Worm (Caenorhabditis elegans): ENCODE measurements around the gene K07F5.14.

K07F5.14 gene

DNA sequence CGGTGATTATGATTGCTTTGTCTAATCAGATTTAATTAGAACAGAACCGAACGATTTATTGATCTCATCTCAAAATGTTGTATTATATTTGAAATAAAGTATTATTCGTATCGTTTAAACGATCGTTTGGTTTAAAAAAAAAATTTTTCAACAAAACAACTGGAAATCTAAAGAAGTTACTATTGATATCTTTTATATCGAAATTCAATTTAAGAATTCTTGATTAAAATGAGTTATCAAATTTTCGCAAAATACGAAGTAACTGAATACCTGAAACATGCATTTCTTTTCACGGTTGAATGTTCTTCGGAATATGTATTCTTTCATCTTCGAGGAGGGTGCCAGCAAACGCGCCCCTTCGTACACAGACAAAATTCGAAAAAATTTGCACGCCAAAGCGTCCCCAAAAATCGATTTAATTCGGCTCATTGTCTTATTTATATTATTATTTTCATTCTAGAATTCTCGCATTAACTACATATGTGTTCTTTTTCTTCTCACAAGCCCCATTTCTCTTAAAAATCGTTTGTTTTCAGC is 4.0 kb upstream of the K07F5.14 start, which contains the start of gene npp-1:
TSS of gene npp-1 (plus strand) at position 537 of the 537 bp plus-strand sequence.
- TF ChIP-seq D2030.7 (GFP tag; IDR thresholded peaks at IDR 0.05) = peak; percentile 22; the same call in 1 of the 2 replicates
- no peak for TF ChIP-seq madf-8 (GFP tag; conservative IDR thresholded peaks at IDR 0.05)
- no peak for TF ChIP-seq K11D2.4 (GFP tag; IDR thresholded peaks at IDR 0.05)
- TF ChIP-seq tbx-9 (tag; optimal IDR thresholded peaks at IDR 0.05; ENCODE audit: borderline replicate concordance) = no peak
- TF ChIP-seq atf-7 (tag; optimal IDR thresholded peaks at IDR 0.05) = no peak
- no peak for TF ChIP-seq pha-4 (tag; optimal IDR thresholded peaks at IDR 0.05)
- TF ChIP-seq attf-6 (GFP tag; IDR thresholded peaks at IDR 0.05) = no peak
- TF ChIP-seq T26A5.8 (tag; optimal IDR thresholded peaks at IDR 0.05) = no peak
- TF ChIP-seq hlh-26 (GFP tag; conservative IDR thresholded peaks at IDR 0.05) = no peak
- TF ChIP-seq snpc-3.4 (tag; optimal IDR thresholded peaks at IDR 0.05) = no peak
- TF ChIP-seq F10E7.11 (tag; optimal IDR thresholded peaks at IDR 0.05) = no peak
- TF ChIP-seq egl-18 (GFP tag; IDR thresholded peaks at IDR 0.05) = no peak
- no peak for TF ChIP-seq B0019.2 (GFP tag; conservative IDR thresholded peaks at IDR 0.05)
- TF ChIP-seq hmg-20 (GFP tag; IDR thresholded peaks at IDR 0.05) = no peak
- TF ChIP-seq snpc-4 (GFP tag; optimal IDR thresholded peaks at IDR 0.05) = no peak
- TF ChIP-seq snpc-4 (tag; optimal IDR thresholded peaks at IDR 0.05) = peak in 1 of 4 experiments; percentile 7
- no peak for TF ChIP-seq zfh-2 (GFP tag; conservative IDR thresholded peaks at IDR 0.05)
- TF ChIP-seq snpc-1.3 (tag; optimal IDR thresholded peaks at IDR 0.05; ENCODE audit: insufficient read depth) = no peak
- no peak for TF ChIP-seq F57C9.4 (tag; optimal IDR thresholded peaks at IDR 0.05)
- TF ChIP-seq lsy-27 (tag; optimal IDR thresholded peaks at IDR 0.05; ENCODE audit: borderline replicate concordance, insufficient read depth) = no peak
- no peak for TF ChIP-seq lin-35 (GFP tag; optimal IDR thresholded peaks at IDR 0.05)
- TF ChIP-seq mxl-1 (tag; optimal IDR thresholded peaks at IDR 0.05) = no peak
- peak; percentile 83 for TF ChIP-seq ceh-100 (GFP tag; IDR thresholded peaks at IDR 0.05)
- TF ChIP-seq ceh-58 (GFP tag; IDR thresholded peaks at IDR 0.05) = no peak
- no peak for TF ChIP-seq madf-3 (GFP tag; IDR thresholded peaks at IDR 0.05)
- TF ChIP-seq ets-4 (GFP tag; optimal IDR thresholded peaks at IDR 0.05) = no peak
- TF ChIP-seq ekl-4 (GFP tag; IDR thresholded peaks at IDR 0.05) = no peak
- TF ChIP-seq snpc-1.1 (tag; optimal IDR thresholded peaks at IDR 0.05; ENCODE audit: insufficient read depth) = no peak
- TF ChIP-seq ceh-40 (GFP tag; IDR thresholded peaks at IDR 0.05) = no peak
- TF ChIP-seq fkh-3 (tag; optimal IDR thresholded peaks at IDR 0.05) = no peak
- TF ChIP-seq lin-26 (GFP tag; IDR thresholded peaks at IDR 0.05) = no peak
- no peak for TF ChIP-seq ZK185.1 (tag; optimal IDR thresholded peaks at IDR 0.05; ENCODE audit: poor library complexity, severe bottlenecking)
- no peak for TF ChIP-seq chd-7 (tag; optimal IDR thresholded peaks at IDR 0.05)
- no peak for TF ChIP-seq Y67H2A.10 (GFP tag; conservative IDR thresholded peaks at IDR 0.05)
- no peak for TF ChIP-seq dox-1 (GFP tag; IDR thresholded peaks at IDR 0.05)
- no peak for TF ChIP-seq F37B4.10 (GFP tag; IDR thresholded peaks at IDR 0.05)
- no peak for TF ChIP-seq madf-6 (GFP tag; IDR thresholded peaks at IDR 0.05)
- no peak for TF ChIP-seq him-1 (tag; optimal IDR thresholded peaks at IDR 0.05)
- TF ChIP-seq nhr-90 (tag; optimal IDR thresholded peaks at IDR 0.05) = no peak
- no peak for TF ChIP-seq let-526 (GFP tag; IDR thresholded peaks at IDR 0.05)
- no peak for TF ChIP-seq rcor-1 (GFP tag; IDR thresholded peaks at IDR 0.05)
- no peak for TF ChIP-seq F33H1.4 (GFP tag; IDR thresholded peaks at IDR 0.05)
- TF ChIP-seq somi-1 (GFP tag; optimal IDR thresholded peaks at IDR 0.05) = no peak
- TF ChIP-seq Y53F4B.3 (GFP tag; IDR thresholded peaks at IDR 0.05) = no peak
- TF ChIP-seq F23B12.7 (tag; optimal IDR thresholded peaks at IDR 0.05; ENCODE audit: insufficient read depth) = peak; percentile 18
- TF ChIP-seq dpff-1 (tag; optimal IDR thresholded peaks at IDR 0.05) = no peak
- peak; percentile 9 for TF ChIP-seq ceh-27 (GFP tag; optimal IDR thresholded peaks at IDR 0.05)
- no peak for TF ChIP-seq K12H6.12 (tag; optimal IDR thresholded peaks at IDR 0.05)
